Fruit fly (Drosophila melanogaster) whole organism, embryonic: Measurements from ENCODE around the gene path.

Experiments
- Ada2b ChIP-seq: fragments of 200-800 bp; sonication (Bioruptor generic); IDR thresholded peaks from 2 replicates; pipeline ENCODE4 v1.3.6; 2022; ENCODE audit warnings: missing biosample characterization, missing genetic modification characterization
- Bdp1 ChIP-seq: fragments of 200-800 bp; sonication (Bioruptor generic); optimal IDR thresholded peaks from 3 replicates; lab custom pipeline; 2016; ENCODE audit warnings: missing biosample characterization, missing genetic modification characterization
- CG11085 ChIP-seq: fragments of 200-800 bp; sonication (Bioruptor generic); IDR thresholded peaks from 2 replicates; pipeline ENCODE4 v1.3.6; 2022; ENCODE audit warnings: missing biosample characterization, missing genetic modification characterization
- CG11093 ChIP-seq: fragments of 200-800 bp; sonication (Bioruptor generic); IDR thresholded peaks from 3 replicates; pipeline ENCODE4 v1.3.6; 2022; ENCODE audit warnings: missing biosample characterization, missing genetic modification characterization
- CG11504 ChIP-seq: fragments of 200-800 bp; sonication (Bioruptor generic); optimal IDR thresholded peaks from 3 replicates; lab custom pipeline; 2019; ENCODE audit warnings: missing biosample characterization, mild to moderate bottlenecking, missing genetic modification characterization, moderate library complexity
- CG12236 ChIP-seq: fragments of 200-800 bp; sonication (Bioruptor generic); optimal IDR thresholded peaks from 2 replicates; lab custom pipeline; 2016; ENCODE audit warnings: missing biosample characterization, missing genetic modification characterization
- CG12299 ChIP-seq: fragments of 200-800 bp; sonication (Bioruptor generic); optimal IDR thresholded peaks from 2 replicates; lab custom pipeline; 2018; ENCODE audit warnings: missing biosample characterization, mild to moderate bottlenecking, missing genetic modification characterization
- CG13296 ChIP-seq: fragments of 200-800 bp; sonication (Bioruptor generic); optimal IDR thresholded peaks from 3 replicates; lab custom pipeline; 2018; ENCODE audit warnings: missing biosample characterization, mild to moderate bottlenecking, missing genetic modification characterization
- CG15073 ChIP-seq: fragments of 200-800 bp; sonication (Bioruptor generic); optimal IDR thresholded peaks from 2 replicates; lab custom pipeline; 2016; ENCODE audit warnings: missing biosample characterization, missing genetic modification characterization
- CG17829 ChIP-seq: fragments of 200-800 bp; optimal IDR thresholded peaks from 2 replicates; lab custom pipeline; 2019; ENCODE audit warnings: missing biosample characterization, mild to moderate bottlenecking, missing genetic modification characterization, moderate library complexity
- CG2129 ChIP-seq: fragments of 200-800 bp; sonication (Bioruptor generic); IDR thresholded peaks from 2 replicates; pipeline ENCODE4 v1.3.6; 2022; ENCODE audit warnings: missing biosample characterization, missing genetic modification characterization; ENCODE audit not compliant: partially characterized antibody
- CG31441 ChIP-seq: fragments of 200-800 bp; sonication (Bioruptor generic); IDR thresholded peaks from 2 replicates; pipeline ENCODE4 v1.3.6; 2022; ENCODE audit warnings: missing biosample characterization, missing genetic modification characterization
- CG3163 ChIP-seq: fragments of 200-800 bp; sonication (Bioruptor generic); optimal IDR thresholded peaks from 3 replicates; lab custom pipeline; 2016; ENCODE audit warnings: missing biosample characterization, missing genetic modification characterization
- CG3847 ChIP-seq: fragments of 200-800 bp; sonication (Bioruptor generic); IDR thresholded peaks from 2 replicates; pipeline ENCODE4 v1.3.6; 2022; ENCODE audit warnings: missing biosample characterization, missing genetic modification characterization
- CG4404 ChIP-seq: fragments of 200-800 bp; sonication (Bioruptor generic); IDR thresholded peaks from 2 replicates; pipeline ENCODE4 v1.3.6; 2022; ENCODE audit warnings: missing biosample characterization, missing genetic modification characterization
- CG6689 ChIP-seq: fragments of 200-800 bp; sonication (Bioruptor generic); IDR thresholded peaks from 2 replicates; pipeline ENCODE4 v1.3.6; 2022; ENCODE audit warnings: missing biosample characterization, missing genetic modification characterization
- CG7556 ChIP-seq: fragments of 200-800 bp; sonication (Bioruptor generic); optimal IDR thresholded peaks from 2 replicates; lab custom pipeline; 2017; ENCODE audit warnings: missing biosample characterization, mild to moderate bottlenecking, missing genetic modification characterization
- CG8089 ChIP-seq: fragments of 200-800 bp; sonication (Bioruptor generic); optimal IDR thresholded peaks from 3 replicates; lab custom pipeline; 2016; ENCODE audit warnings: missing biosample characterization, missing genetic modification characterization
- CG8290 ChIP-seq, 3 experiments: fragments of 200-800 bp; sonication (Bioruptor generic); optimal IDR thresholded peaks; 2 replicates each; lab custom pipeline; 2016 to 2019; ENCODE audit warnings: missing biosample characterization in 3 of 3, missing genetic modification characterization in 3 of 3, mild to moderate bottlenecking in 2 of 3, moderate library complexity in 1 of 3
- CG8388 ChIP-seq: fragments of 200-800 bp; sonication (Bioruptor generic); optimal IDR thresholded peaks from 2 replicates; lab custom pipeline; 2019; ENCODE audit warnings: missing biosample characterization, mild to moderate bottlenecking, missing genetic modification characterization, moderate library complexity
- CG9876 ChIP-seq: fragments of 200-800 bp; sonication (Bioruptor generic); optimal IDR thresholded peaks from 2 replicates; lab custom pipeline; 2016; ENCODE audit warnings: missing biosample characterization, missing genetic modification characterization
- CHES-1-like ChIP-seq: fragments of 200-800 bp; sonication (Bioruptor generic); optimal IDR thresholded peaks from 2 replicates; lab custom pipeline; 2016; ENCODE audit warnings: missing biosample characterization, missing genetic modification characterization
- Doc3 ChIP-seq: fragments of 200-800 bp; sonication (Bioruptor generic); IDR thresholded peaks from 3 replicates; pipeline ENCODE4 v1.3.6; 2022; ENCODE audit warnings: missing biosample characterization, missing genetic modification characterization; ENCODE audit not compliant: partially characterized antibody
- Dp ChIP-seq: fragments of 200-800 bp; sonication (Bioruptor generic); optimal IDR thresholded peaks from 2 replicates; lab custom pipeline; 2018; ENCODE audit warnings: missing biosample characterization, mild to moderate bottlenecking, missing genetic modification characterization, moderate library complexity
- Dref ChIP-seq: fragments of 200-800 bp; sonication (Bioruptor generic); IDR thresholded peaks from 2 replicates; pipeline ENCODE4 v1.3.6; 2022; ENCODE audit warnings: missing biosample characterization, missing genetic modification characterization
- Eip74EF ChIP-seq, 2 experiments: fragments of 200-800 bp in 1 of 2; fragments of >200 bp in 1 of 2; sonication (Bioruptor generic) in 1 of 2; optimal IDR thresholded peaks; 2 replicates each; lab custom pipeline; 2017 to 2019; ENCODE audit warnings: missing biosample characterization in 2 of 2, missing genetic modification characterization in 2 of 2, mild to moderate bottlenecking in 1 of 2, moderate library complexity in 1 of 2
- Jarid2 ChIP-seq: fragments of 200-800 bp; sonication (Bioruptor generic); optimal IDR thresholded peaks from 3 replicates; lab custom pipeline; 2017; ENCODE audit warnings: mild to moderate bottlenecking, missing biosample characterization, missing genetic modification reagents, missing genetic modification characterization
- Lim3 ChIP-seq: fragments of 200-800 bp; sonication (Bioruptor generic); IDR thresholded peaks from 2 replicates; pipeline ENCODE4 v1.3.6; 2022; ENCODE audit warnings: missing biosample characterization, missing genetic modification characterization
- Max ChIP-seq: fragments of 200-800 bp; sonication (Bioruptor generic); optimal IDR thresholded peaks from 2 replicates; lab custom pipeline; 2016; ENCODE audit warnings: missing biosample characterization, mild to moderate bottlenecking, missing genetic modification characterization
- Meics ChIP-seq: fragments of 200-800 bp; sonication (Bioruptor generic); optimal IDR thresholded peaks from 2 replicates; lab custom pipeline; 2017; ENCODE audit warnings: missing biosample characterization, mild to moderate bottlenecking, missing genetic modification characterization
- Mrtf ChIP-seq: fragments of 200-800 bp; sonication (Bioruptor generic); IDR thresholded peaks from 3 replicates; pipeline ENCODE4 v1.3.6; 2022; ENCODE audit warnings: missing biosample characterization, missing genetic modification characterization
- Sry-β ChIP-seq: fragments of 200-800 bp; sonication (Bioruptor generic); optimal IDR thresholded peaks from 2 replicates; lab custom pipeline; 2018; ENCODE audit warnings: missing biosample characterization, mild to moderate bottlenecking, missing genetic modification characterization, moderate library complexity
- bsh ChIP-seq, 2 experiments: fragments of 200-800 bp; sonication (Bioruptor generic); optimal IDR thresholded peaks; 2 replicates each; lab custom pipeline; 2017 to 2018; ENCODE audit warnings: mild to moderate bottlenecking in 2 of 2, missing biosample characterization in 2 of 2, missing genetic modification characterization in 2 of 2, moderate library complexity in 1 of 2
- dan ChIP-seq: fragments of 200-800 bp; sonication (Bioruptor generic); IDR thresholded peaks from 2 replicates; pipeline ENCODE4 v1.3.6; 2022; ENCODE audit warnings: missing biosample characterization, missing genetic modification characterization
- fd102C ChIP-seq: fragments of 200-800 bp; sonication (Bioruptor generic); optimal IDR thresholded peaks from 2 replicates; lab custom pipeline; 2018; ENCODE audit warnings: missing biosample characterization, mild to moderate bottlenecking, missing genetic modification characterization, moderate library complexity
- gsb ChIP-seq: fragments of 200-800 bp; sonication (Bioruptor generic); IDR thresholded peaks from 2 replicates; pipeline ENCODE4 v1.3.6; 2022; ENCODE audit warnings: missing biosample characterization, missing genetic modification characterization
- her ChIP-seq: fragments of 200-800 bp; sonication (Bioruptor generic); optimal IDR thresholded peaks from 2 replicates; lab custom pipeline; 2016; ENCODE audit warnings: missing biosample characterization, missing genetic modification characterization
- hth ChIP-seq: fragments of >200 bp; optimal IDR thresholded peaks from 2 replicates; lab custom pipeline; 2017; ENCODE audit warnings: inconsistent platforms
- ken ChIP-seq: fragments of 200-800 bp; sonication (Bioruptor generic); IDR thresholded peaks from 3 replicates; pipeline ENCODE4 v1.3.6; 2022; ENCODE audit warnings: missing biosample characterization, missing genetic modification characterization
- nau ChIP-seq: fragments of 200-800 bp; sonication (Bioruptor generic); optimal IDR thresholded peaks from 3 replicates; lab custom pipeline; 2017; ENCODE audit warnings: missing biosample characterization, mild to moderate bottlenecking, missing genetic modification characterization, missing genetic modification reagents
- org-1 ChIP-seq: fragments of 200-800 bp; sonication (Bioruptor generic); optimal IDR thresholded peaks from 2 replicates; lab custom pipeline; 2017; ENCODE audit warnings: missing biosample characterization, missing genetic modification characterization
- pb ChIP-seq: fragments of 200-800 bp; sonication (Bioruptor generic); optimal IDR thresholded peaks from 3 replicates; lab custom pipeline; 2016; ENCODE audit warnings: missing biosample characterization, missing genetic modification characterization
- prd ChIP-seq, 3 experiments: fragments of >200 bp in 2 of 3; fragments of 200-800 bp in 1 of 3; sonication (Bioruptor generic) in 1 of 3; optimal IDR thresholded peaks in 2 of 3; IDR thresholded peaks in 1 of 3; 2 replicates in 2 of 3; 3 replicates in 1 of 3; pipeline versions ENCODE4 v1.3.6 to Lab custom; 2017 to 2022; ENCODE audit warnings: missing biosample characterization in 1 of 3, missing genetic modification characterization in 1 of 3
- sens ChIP-seq: fragments of 200-800 bp; sonication (Bioruptor generic); peaks from one replicate; lab custom pipeline; 2016; ENCODE audit warnings: missing biosample characterization, missing genetic modification characterization
- sqz ChIP-seq: fragments of 200-800 bp; sonication (Bioruptor generic); optimal IDR thresholded peaks from 3 replicates; lab custom pipeline; 2018; ENCODE audit warnings: missing biosample characterization, mild to moderate bottlenecking, missing genetic modification characterization
- ssp ChIP-seq: fragments of 200-800 bp; sonication (Bioruptor generic); IDR thresholded peaks from 2 replicates; pipeline ENCODE4 v1.3.6; 2022; ENCODE audit warnings: missing biosample characterization, missing genetic modification characterization
- twi ChIP-seq: fragments of 200-800 bp; optimal IDR thresholded peaks from 2 replicates; lab custom pipeline; 2019; ENCODE audit warnings: missing biosample characterization, mild to moderate bottlenecking, missing genetic modification characterization, moderate library complexity
- usp ChIP-seq: fragments of >200 bp; optimal IDR thresholded peaks from 2 replicates; lab custom pipeline; 2017; ENCODE audit warnings: missing biosample characterization, missing genetic modification characterization

Gene path

DNA sequence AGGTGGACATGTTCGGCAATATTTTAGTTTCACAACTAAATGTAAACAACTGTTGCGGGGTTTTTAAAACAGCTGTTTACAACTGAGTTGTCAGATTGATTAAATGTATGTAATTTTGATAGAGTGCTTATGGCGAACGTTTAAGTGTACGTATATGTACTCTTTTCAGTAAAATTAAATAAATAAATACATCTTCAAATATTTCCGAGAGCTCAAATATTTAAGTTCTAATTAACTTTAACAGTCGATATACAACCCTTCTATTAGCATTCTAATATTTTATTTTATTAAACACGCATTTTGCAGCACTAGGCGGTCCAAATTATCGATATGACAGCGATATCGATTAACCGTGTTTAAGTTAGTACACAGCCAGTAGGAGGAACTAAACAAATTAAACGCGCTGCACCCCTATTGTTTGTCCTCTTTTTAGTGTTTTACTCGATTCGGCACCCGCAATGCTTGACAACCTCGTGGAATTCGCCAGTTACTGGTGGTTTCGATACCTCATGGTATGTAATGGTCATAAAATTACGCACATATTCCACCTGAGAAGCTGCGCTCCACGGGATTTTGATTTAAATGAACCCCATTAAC lies 53.5 kb downstream of the path start, which contains the start of the genes CG3448 and ghi (continued):
- TF ChIP-seq ssp (peak; percentile 44), Lim3 (GFP tag; lab: Robert Waterston, UW) (no peak), hth (lab: Kevin White, UChicago) (no peak), CG4404 (GFP tag; lab: Robert Waterston, UW) (peak; percentile 49; the same call in 1 of the 2 replicates), CG8290 (GFP tag; optimal IDR thresholded peaks at IDR 0.05; lab: Kevin White, UChicago) (peak; percentile 3), CG8290 (tag; optimal IDR thresholded peaks at IDR 0.05; lab: Kevin White, UChicago) (peak in 1 of 2 experiments; percentile 65), CG3163 (GFP tag; lab: Kevin White, UChicago) (no peak), ken (no peak)

DNA sequence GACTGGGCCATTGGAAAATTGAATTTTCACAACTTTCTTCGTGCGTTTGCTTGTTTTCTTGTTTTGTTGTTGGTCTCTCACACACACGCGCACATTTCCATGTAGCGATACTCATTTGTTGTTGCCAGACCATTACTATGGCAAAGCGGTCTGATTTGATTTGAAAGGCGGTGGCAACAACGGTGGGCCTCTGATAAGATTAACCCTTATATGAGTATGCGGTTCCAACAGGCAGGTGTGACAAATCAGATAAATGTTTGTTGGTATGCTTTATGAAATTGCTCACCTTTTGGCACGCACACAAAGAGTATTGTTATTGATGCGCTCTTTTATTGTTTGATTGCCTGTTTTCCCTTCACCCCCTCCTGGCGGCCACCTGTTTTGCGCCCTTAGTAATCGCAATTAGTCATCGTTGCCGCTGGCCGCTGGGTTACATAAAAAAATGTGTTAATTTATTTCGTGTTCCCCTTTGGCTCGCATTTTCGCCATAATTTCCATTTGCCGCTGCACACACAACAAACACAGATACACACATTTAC lies 57.8 kb downstream of the path start:
- no peak for TF ChIP-seq dan (GFP tag; lab: Robert Waterston, UW)
- TF ChIP-seq CG17829 (tag; lab: Kevin White, UChicago) = no peak
- TF ChIP-seq CG9876 (GFP tag; lab: Kevin White, UChicago) = no peak
- TF ChIP-seq Meics (GFP tag; lab: Kevin White, UChicago) = no peak
- TF ChIP-seq fd102C (GFP tag; lab: Kevin White, UChicago) = no peak
- TF ChIP-seq CG13296 (GFP tag; lab: Kevin White, UChicago) = no peak
- peak; percentile 18 for TF ChIP-seq CHES-1-like (GFP tag; lab: Kevin White, UChicago)
- no peak for TF ChIP-seq CG6689 (GFP tag; lab: Robert Waterston, UW)
- TF ChIP-seq Max (GFP tag; lab: Kevin White, UChicago) = no peak
- no peak for TF ChIP-seq org-1
- peak; percentile 86 for TF ChIP-seq sens
- peak; percentile 28 for TF ChIP-seq sqz (GFP tag; lab: Kevin White, UChicago)
- TF ChIP-seq CG11085 (GFP tag; lab: Robert Waterston, UW) = no peak
- no peak for TF ChIP-seq CG11504 (tag; lab: Kevin White, UChicago)
- TF ChIP-seq her = no peak
- TF ChIP-seq Doc3 = no peak
- TF ChIP-seq Sry-β (GFP tag; lab: Kevin White, UChicago) = no peak
- no peak for TF ChIP-seq CG12299
- no peak for TF ChIP-seq nau
- no peak for TF ChIP-seq Dp (GFP tag; lab: Kevin White, UChicago)
- no peak for TF ChIP-seq usp
- TF ChIP-seq Mrtf (GFP tag; lab: Robert Waterston, UW) = no peak
- no peak for TF ChIP-seq CG7556 (GFP tag; lab: Kevin White, UChicago)
- TF ChIP-seq pb (GFP tag; lab: Kevin White, UChicago) = no peak
- no peak for TF ChIP-seq CG31441 (GFP tag; lab: Robert Waterston, UW)
- no peak for TF ChIP-seq Eip74EF (GFP tag; optimal IDR thresholded peaks at IDR 0.05; lab: Kevin White, UChicago)
- no peak for TF ChIP-seq Jarid2 (GFP tag; lab: Kevin White, UChicago)
- TF ChIP-seq ssp = no peak
- TF ChIP-seq CG3847 (GFP tag; lab: Robert Waterston, UW) = no peak
- no peak for TF ChIP-seq Ada2b (GFP tag; lab: Robert Waterston, UW)
- TF ChIP-seq prd (optimal IDR thresholded peaks at IDR 0.05; lab: Kevin White, UChicago) = no peak
- TF ChIP-seq prd (GFP tag; IDR thresholded peaks at IDR 0.05; lab: Robert Waterston, UW) = no peak
- TF ChIP-seq gsb (GFP tag; lab: Robert Waterston, UW) = no peak
- TF ChIP-seq twi (tag; lab: Kevin White, UChicago) = no peak
- no peak for TF ChIP-seq Dref (GFP tag; lab: Robert Waterston, UW)
- no peak for TF ChIP-seq CG15073
- no peak for TF ChIP-seq Bdp1 (GFP tag; lab: Kevin White, UChicago)
- no peak for TF ChIP-seq CG8388
- no peak for TF ChIP-seq CG8089 (GFP tag; lab: Kevin White, UChicago)
- no peak for TF ChIP-seq CG11093
- no peak for TF ChIP-seq CG12236 (GFP tag; lab: Kevin White, UChicago)
- TF ChIP-seq CG2129 (GFP tag; lab: Robert Waterston, UW) = no peak
- TF ChIP-seq bsh (GFP tag; optimal IDR thresholded peaks at IDR 0.05; lab: Kevin White, UChicago) = no peak
